Worm (Caenorhabditis elegans): Measurements from ENCODE around the gene C15H11.1.

C15H11.1 gene

ce11 chrV:14355738-14356368, 37.8 kb upstream of the C15H11.1 start, which contains the start of gene cyn-1:
cyn-1 (plus strand) TSS chrV:14356076.
- TF ChIP-seq hmbx-1 (tag; optimal IDR thresholded peaks at IDR 0.05) (no peak), ets-7 (tag; optimal IDR thresholded peaks at IDR 0.05) (no peak), aly-1 (tag; optimal IDR thresholded peaks at IDR 0.05) (no peak), pes-1 (GFP tag; IDR thresholded peaks at IDR 0.05) (0 out of 2 replicates have a peak, but pooled peaks have one; percentile 36), ama-1 (optimal IDR thresholded peaks at IDR 0.05) (no peak), F13C5.2 (tag; optimal IDR thresholded peaks at IDR 0.05) (peak; percentile 61), B0310.2 (tag; optimal IDR thresholded peaks at IDR 0.05) (no peak), ceh-36 (tag; optimal IDR thresholded peaks at IDR 0.05) (no peak), scrt-1 (GFP tag; IDR thresholded peaks at IDR 0.05) (no peak)

ce11 chrV:14358577-14358976, 35.0 kb upstream of the C15H11.1 start, which contains the start of gene Y49A3A.4:
Y49A3A.4 (minus strand) TSS chrV:14358890.
- TF ChIP-seq tbx-37 (GFP tag; conservative IDR thresholded peaks at IDR 0.05) (no peak), ceh-13 (GFP tag; optimal IDR thresholded peaks at IDR 0.05) (no peak), ets-7 (tag; optimal IDR thresholded peaks at IDR 0.05) (no peak), F13C5.2 (tag; optimal IDR thresholded peaks at IDR 0.05) (no peak), pes-1 (GFP tag; IDR thresholded peaks at IDR 0.05) (no peak)

ce11 chrV:14361973-14362372, 31.6 kb upstream of the C15H11.1 start:
- no peak for TF ChIP-seq ceh-36 (tag; optimal IDR thresholded peaks at IDR 0.05)

ce11 chrV:14364586-14365248, 28.9 kb upstream of the C15H11.1 start:
- TF ChIP-seq F13C5.2 (tag; optimal IDR thresholded peaks at IDR 0.05) (no peak), ceh-36 (tag; optimal IDR thresholded peaks at IDR 0.05) (no peak), ama-1 (optimal IDR thresholded peaks at IDR 0.05) (no peak), ets-7 (tag; optimal IDR thresholded peaks at IDR 0.05) (no peak), scrt-1 (GFP tag; IDR thresholded peaks at IDR 0.05) (no peak), flt-1 (GFP tag; IDR thresholded peaks at IDR 0.05) (no peak), tra-4 (tag; optimal IDR thresholded peaks at IDR 0.05) (no peak), ceh-13 (GFP tag; optimal IDR thresholded peaks at IDR 0.05) (no peak), B0310.2 (tag; optimal IDR thresholded peaks at IDR 0.05) (no peak)

- TF ChIP-seq flt-1 (GFP tag; IDR thresholded peaks at IDR 0.05) (no peak), tbx-11 (GFP tag; IDR thresholded peaks at IDR 0.05) (no peak), aly-1 (tag; optimal IDR thresholded peaks at IDR 0.05) (peak; percentile 16), F13C5.2 (tag; optimal IDR thresholded peaks at IDR 0.05) (no peak)
Observed at ce11 chrV:14366487-14366962, 27.1 kb upstream of the C15H11.1 start.

- TF ChIP-seq flt-1 (GFP tag; IDR thresholded peaks at IDR 0.05) (no peak), B0310.2 (tag; optimal IDR thresholded peaks at IDR 0.05) (no peak), ceh-36 (tag; optimal IDR thresholded peaks at IDR 0.05) (no peak)
Observed at ce11 chrV:14368272-14369052, 25.1 kb upstream of the C15H11.1 start.

ce11 chrV:14369412-14369811, 24.2 kb upstream of the C15H11.1 start:
- TF ChIP-seq tbx-11 (GFP tag; IDR thresholded peaks at IDR 0.05) = no peak
- no peak for TF ChIP-seq hmbx-1 (tag; optimal IDR thresholded peaks at IDR 0.05)
- no peak for TF ChIP-seq F13C5.2 (tag; optimal IDR thresholded peaks at IDR 0.05)
- no peak for TF ChIP-seq aly-1 (tag; optimal IDR thresholded peaks at IDR 0.05)
- TF ChIP-seq tra-4 (tag; optimal IDR thresholded peaks at IDR 0.05) = no peak
- TF ChIP-seq hnd-1 (tag; optimal IDR thresholded peaks at IDR 0.05) = no peak
- TF ChIP-seq ceh-36 (tag; optimal IDR thresholded peaks at IDR 0.05) = no peak
- TF ChIP-seq tbx-37 (GFP tag; conservative IDR thresholded peaks at IDR 0.05) = no peak
- TF ChIP-seq ama-1 (optimal IDR thresholded peaks at IDR 0.05) = no peak
- TF ChIP-seq sea-1 (GFP tag; conservative IDR thresholded peaks at IDR 0.05) = no peak
- no peak for TF ChIP-seq B0310.2 (tag; optimal IDR thresholded peaks at IDR 0.05)
- TF ChIP-seq flt-1 (GFP tag; IDR thresholded peaks at IDR 0.05) = no peak
- TF ChIP-seq ets-7 (tag; optimal IDR thresholded peaks at IDR 0.05) = no peak
- no peak for TF ChIP-seq ceh-13 (GFP tag; optimal IDR thresholded peaks at IDR 0.05)
- TF ChIP-seq scrt-1 (GFP tag; IDR thresholded peaks at IDR 0.05) = no peak
- no peak for TF ChIP-seq pes-1 (GFP tag; IDR thresholded peaks at IDR 0.05)
- no peak for TF ChIP-seq hmg-4 (GFP tag; optimal IDR thresholded peaks at IDR 0.05)

- TF ChIP-seq scrt-1 (GFP tag; IDR thresholded peaks at IDR 0.05) (no peak), hmbx-1 (tag; optimal IDR thresholded peaks at IDR 0.05) (no peak), hnd-1 (tag; optimal IDR thresholded peaks at IDR 0.05) (no peak), ceh-36 (tag; optimal IDR thresholded peaks at IDR 0.05) (no peak), F13C5.2 (tag; optimal IDR thresholded peaks at IDR 0.05) (no peak), ama-1 (optimal IDR thresholded peaks at IDR 0.05) (no peak), ets-7 (tag; optimal IDR thresholded peaks at IDR 0.05) (no peak), aly-1 (tag; optimal IDR thresholded peaks at IDR 0.05) (no peak)
Observed at ce11 chrV:14372774-14373173, 20.8 kb upstream of the C15H11.1 start, which contains the start of gene unc-39. unc-39 (plus strand) TSS chrV:14373074.
